Worm (Caenorhabditis elegans): ENCODE data around the gene F38A6.5.

The F38A6.5 gene

DNA sequence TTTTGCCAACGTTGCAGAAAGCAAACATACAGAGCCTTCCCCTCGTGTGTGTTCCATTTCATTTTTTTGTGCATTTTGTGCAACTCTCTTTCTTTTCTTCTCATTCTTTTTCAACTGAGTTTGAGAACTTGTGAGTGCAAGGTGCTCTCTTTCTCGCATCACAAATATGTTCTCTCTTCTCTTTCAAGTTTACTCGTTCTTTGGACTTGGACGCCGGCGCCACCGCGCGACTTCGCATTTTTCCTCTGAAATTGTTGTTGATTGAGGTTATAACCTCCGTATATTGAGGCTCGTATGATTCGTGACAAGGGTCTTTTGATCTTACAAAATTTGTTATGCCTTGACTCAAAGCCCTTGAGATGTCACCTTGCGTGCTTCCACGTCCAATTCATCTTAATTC lies 3.2 kb upstream of the F38A6.5 start (continued):
- no peak for TF ChIP-seq F49E8.2 (tag; optimal IDR thresholded peaks at IDR 0.05; ENCODE audit: borderline replicate concordance)
- TF ChIP-seq tra-1 (GFP tag; IDR thresholded peaks at IDR 0.05) = peak; percentile 29; the same call in 1 of the 2 replicates
- no peak for TF ChIP-seq spr-3 (GFP tag; optimal IDR thresholded peaks at IDR 0.05)
- TF ChIP-seq ztf-11 (tag; optimal IDR thresholded peaks at IDR 0.05) = no peak
- TF ChIP-seq mdl-1 (tag; optimal IDR thresholded peaks at IDR 0.05) = peak in 1 of 2 experiments; percentile 77
- no peak for TF ChIP-seq snpc-1.2 (GFP tag; IDR thresholded peaks at IDR 0.05)
- TF ChIP-seq attf-4 (tag; optimal IDR thresholded peaks at IDR 0.05) = no peak
- TF ChIP-seq lim-7 (GFP tag; IDR thresholded peaks at IDR 0.05) = peak; percentile 40; the same call in 1 of the 2 replicates
- TF ChIP-seq nhr-11 (tag; optimal IDR thresholded peaks at IDR 0.05) = peak; percentile 73
- no peak for TF ChIP-seq ZK546.5 (tag; optimal IDR thresholded peaks at IDR 0.05)
- TF ChIP-seq madf-9 (GFP tag; conservative IDR thresholded peaks at IDR 0.05) = peak; percentile 62; the same call in 1 of the 2 replicates
- no peak for TF ChIP-seq vab-7 (GFP tag; IDR thresholded peaks at IDR 0.05)
- TF ChIP-seq dmd-9 (GFP tag; IDR thresholded peaks at IDR 0.05) = no peak
- TF ChIP-seq mep-1 (tag; optimal IDR thresholded peaks at IDR 0.05) = peak; percentile 81
- TF ChIP-seq ama-1 (optimal IDR thresholded peaks at IDR 0.05) = peak; percentile 44
- TF ChIP-seq Y75B8A.6 (GFP tag; IDR thresholded peaks at IDR 0.05) = no peak
- peak; percentile 14; the same call in 1 of the 2 replicates for TF ChIP-seq T26A8.4 (GFP tag; IDR thresholded peaks at IDR 0.05)
- peak; percentile 1 for TF ChIP-seq nhr-48 (tag; optimal IDR thresholded peaks at IDR 0.05)
- no peak for TF ChIP-seq duxl-1 (tag; optimal IDR thresholded peaks at IDR 0.05; ENCODE audit: poor library complexity)
- no peak for TF ChIP-seq nhr-237 (tag; optimal IDR thresholded peaks at IDR 0.05)
- TF ChIP-seq hif-1 (tag; optimal IDR thresholded peaks at IDR 0.05) = peak in 1 of 2 experiments; percentile 84
- no peak for TF ChIP-seq nhr-6 (tag; optimal IDR thresholded peaks at IDR 0.05)
- no peak for TF ChIP-seq saeg-2 (GFP tag; IDR thresholded peaks at IDR 0.05)
- TF ChIP-seq cey-2 (tag; optimal IDR thresholded peaks at IDR 0.05; ENCODE audit: borderline replicate concordance, insufficient read depth) = no peak
- TF ChIP-seq sdz-12 (GFP tag; optimal IDR thresholded peaks at IDR 0.05) = no peak
- no peak for TF ChIP-seq ceh-32 (tag; optimal IDR thresholded peaks at IDR 0.05; ENCODE audit: poor library complexity)
- no peak for TF ChIP-seq ztf-7 (tag; optimal IDR thresholded peaks at IDR 0.05)
- no peak for TF ChIP-seq skn-1 (tag; optimal IDR thresholded peaks at IDR 0.05)
- peak; percentile 83 for TF ChIP-seq dmd-6 (GFP tag; IDR thresholded peaks at IDR 0.05)
- TF ChIP-seq D1046.2 (GFP tag; IDR thresholded peaks at IDR 0.05) = no peak
- no peak for TF ChIP-seq nhr-42 (GFP tag; IDR thresholded peaks at IDR 0.05)
- TF ChIP-seq spr-1 (tag; optimal IDR thresholded peaks at IDR 0.05) = no peak
- no peak for TF ChIP-seq lin-29 (GFP tag; IDR thresholded peaks at IDR 0.05)
- TF ChIP-seq lin-38 (GFP tag; IDR thresholded peaks at IDR 0.05) = no peak
- no peak for TF ChIP-seq ceh-44 (GFP tag; IDR thresholded peaks at IDR 0.05)
- TF ChIP-seq F44E2.7 (GFP tag; IDR thresholded peaks at IDR 0.05) = no peak
- TF ChIP-seq lin-15B (tag; optimal IDR thresholded peaks at IDR 0.05) = no peak
- no peak for TF ChIP-seq daf-19 (GFP tag; conservative IDR thresholded peaks at IDR 0.05)
- no peak for TF ChIP-seq tag-97 (GFP tag; IDR thresholded peaks at IDR 0.05)
- TF ChIP-seq set-16 (GFP tag; IDR thresholded peaks at IDR 0.05) = no peak
- TF ChIP-seq jun-1 (tag; optimal IDR thresholded peaks at IDR 0.05) = no peak
- TF ChIP-seq daf-12 (tag; optimal IDR thresholded peaks at IDR 0.05) = no peak
- no peak for TF ChIP-seq mxl-3 (GFP tag; optimal IDR thresholded peaks at IDR 0.05)
- TF ChIP-seq mxl-2 (GFP tag; conservative IDR thresholded peaks at IDR 0.05) = no peak
- TF ChIP-seq rbr-2 (tag; optimal IDR thresholded peaks at IDR 0.05) = peak; percentile 23
- no peak for TF ChIP-seq F10B5.3 (tag; optimal IDR thresholded peaks at IDR 0.05)
- no peak for TF ChIP-seq unc-130 (GFP tag; optimal IDR thresholded peaks at IDR 0.05)
- no peak for TF ChIP-seq nhr-111 (GFP tag; optimal IDR thresholded peaks at IDR 0.05)
- no peak for TF ChIP-seq F26F4.8 (GFP tag; conservative IDR thresholded peaks at IDR 0.05)
- no peak for TF ChIP-seq Y48G9A.11 (GFP tag; IDR thresholded peaks at IDR 0.05)
- no peak for TF ChIP-seq nhr-76 (tag; optimal IDR thresholded peaks at IDR 0.05)
- no peak for TF ChIP-seq ceh-28 (tag; optimal IDR thresholded peaks at IDR 0.05)

Measured in whole organism, L4 larva.